Fruit fly (Drosophila melanogaster) Kc167 (cell line): ENCODE data around the gene CG45071.

Experiments used
- Sin3A ChIP-seq: fragments of >200 bp; optimal IDR thresholded peaks from 2 replicates; lab custom pipeline; 2018; ENCODE audit warnings: missing external identifiers
- h ChIP-seq: fragments of >200 bp; optimal IDR thresholded peaks from 3 replicates; lab custom pipeline; 2018; ENCODE audit warnings: missing external identifiers

DNA sequence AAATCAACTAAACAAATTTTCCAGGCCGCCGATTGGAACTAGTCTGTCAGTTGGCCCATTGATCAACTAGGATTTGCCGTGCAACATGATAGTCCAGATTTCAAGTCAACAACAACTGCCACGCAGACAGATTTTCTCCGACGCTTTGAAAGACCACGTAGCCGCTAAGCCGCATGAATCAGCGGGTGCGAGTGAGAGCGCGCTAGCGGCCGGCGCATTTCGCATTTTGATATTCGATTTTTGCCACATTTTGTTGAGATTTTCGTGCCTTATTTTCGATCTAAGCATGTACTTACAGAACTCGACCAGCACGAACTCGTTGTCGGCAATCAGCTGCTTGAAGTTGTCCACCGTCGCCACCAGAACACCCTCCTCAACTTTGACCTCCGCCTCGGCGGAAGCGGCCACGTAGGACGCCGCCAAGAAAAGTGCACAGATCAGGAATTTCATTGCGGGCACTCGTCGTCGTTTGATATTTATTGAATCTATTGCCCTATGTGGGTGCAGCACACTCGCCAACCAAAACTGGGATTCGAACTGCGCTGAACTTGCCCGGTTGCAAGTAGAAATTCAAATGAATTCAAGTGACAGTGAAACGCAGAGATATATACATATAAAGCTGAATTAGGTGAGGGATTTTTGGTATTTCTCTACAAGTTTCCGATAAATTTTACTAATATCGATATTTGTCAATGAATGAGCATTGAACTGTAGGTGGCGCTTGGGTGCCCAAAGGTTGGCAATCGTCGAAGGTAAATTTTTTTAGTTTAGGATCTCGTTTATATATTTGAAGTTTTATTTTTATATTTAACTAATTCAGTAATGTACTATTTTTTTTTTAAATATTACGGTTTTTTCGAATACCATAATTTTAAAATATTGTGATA, 36.6 kb downstream of the CG45071 start, which contains the start of gene Pdi:
- TF ChIP-seq h (lab: Kevin White, UChicago) (no peak), Sin3A (lab: Kevin White, UChicago) (no peak)
